Worm (Caenorhabditis elegans) whole organism, L4 larva: Measurements from ENCODE around the gene ufc-1.

Source experiments
- F10B5.3 ChIP-seq: sonication (generic microtip); optimal IDR thresholded peaks from 2 replicates; lab custom pipeline; 2016; ENCODE audit warnings: mild to moderate bottlenecking, missing genetic modification characterization, missing compliant biosample characterization
- F44E2.7 ChIP-seq: fragments of 200-800 bp; sonication (Bioruptor generic); IDR thresholded peaks from 2 replicates; pipeline ENCODE4 v2.1.2; 2022; ENCODE audit warnings: missing genetic modification characterization, missing compliant biosample characterization
- ces-1 ChIP-seq: fragments of 150-350 bp; sonication (generic microtip); optimal IDR thresholded peaks from 4 replicates; lab custom pipeline; 2014; ENCODE audit warnings: missing biosample characterization, missing genetic modification reagents, missing genetic modification characterization
- dve-1 ChIP-seq: sonication (generic microtip); optimal IDR thresholded peaks from 2 replicates; lab custom pipeline; 2017; ENCODE audit warnings: antibody characterized with exemption, mild to moderate bottlenecking, missing genetic modification characterization, missing compliant biosample characterization; ENCODE audit not compliant: insufficient read depth
- hlh-30 ChIP-seq: sonication (generic microtip); optimal IDR thresholded peaks from 2 replicates; lab custom pipeline; 2017; ENCODE audit warnings: antibody characterized with exemption, mild to moderate bottlenecking, missing genetic modification characterization, missing compliant biosample characterization; ENCODE audit not compliant: insufficient read depth
- lin-13 ChIP-seq: fragments of 150-350 bp; optimal IDR thresholded peaks from 2 replicates; lab custom pipeline; 2014; ENCODE audit warnings: missing biosample characterization, missing genetic modification reagents, missing genetic modification characterization
- lin-39 ChIP-seq: fragments of 150-350 bp; optimal IDR thresholded peaks from 2 replicates; lab custom pipeline; 2014; ENCODE audit warnings: missing biosample characterization, missing genetic modification reagents, missing genetic modification characterization
- nhr-6 ChIP-seq: fragments of 150-350 bp; optimal IDR thresholded peaks from 2 replicates; lab custom pipeline; 2014; ENCODE audit warnings: missing biosample characterization, missing genetic modification characterization
- pha-4 ChIP-seq, 2 experiments: fragments of 150-350 bp in 1 of 2; fragments of 200-800 bp in 1 of 2; sonication (Bioruptor generic) in 1 of 2; IDR thresholded peaks in 1 of 2; optimal IDR thresholded peaks in 1 of 2; 2 replicates each; pipeline versions ENCODE4 v1.3.6 to Lab custom; 2014 to 2022; ENCODE audit warnings: missing genetic modification characterization in 2 of 2, missing genetic modification reagents in 2 of 2, missing biosample characterization in 1 of 2, missing compliant biosample characterization in 1 of 2
- sdz-12 ChIP-seq: fragments of 200-800 bp; sonication (Bioruptor generic); optimal IDR thresholded peaks from 2 replicates; lab custom pipeline; 2018; ENCODE audit warnings: mild to moderate bottlenecking, missing genetic modification characterization, missing compliant biosample characterization
- ztf-11 ChIP-seq: fragments of 150-350 bp; optimal IDR thresholded peaks from 2 replicates; lab custom pipeline; 2014; ENCODE audit warnings: missing biosample characterization, missing genetic modification characterization

DNA sequence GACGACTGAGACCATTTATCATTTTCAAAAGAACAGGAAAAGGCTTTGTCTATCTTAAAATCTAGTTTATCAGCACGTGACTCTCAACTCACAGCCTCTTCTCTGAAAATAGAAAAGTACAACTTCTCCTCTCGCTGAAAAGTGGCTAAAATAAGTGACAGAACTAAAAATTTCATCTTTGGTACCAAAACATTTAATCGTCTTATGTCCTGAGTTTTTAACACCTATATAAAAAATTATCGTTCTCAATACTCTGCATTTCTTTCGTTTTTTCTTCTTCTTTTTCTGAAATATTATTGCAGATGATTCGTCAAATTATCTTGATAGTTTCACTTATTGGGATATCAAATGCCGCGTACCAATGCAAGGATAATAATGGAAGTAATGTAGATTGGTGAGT is 35.7 kb downstream of the ufc-1 start, which contains the start of gene crn-6:
- TF ChIP-seq ces-1, result no peak
- no peak for TF ChIP-seq F10B5.3 (tag; lab: Kevin White, UChicago)
- TF ChIP-seq dve-1 (tag; lab: Kevin White, UChicago), result no peak
- no peak for TF ChIP-seq pha-4 (GFP tag; IDR thresholded peaks at IDR 0.05; lab: Robert Waterston, UW)
- TF ChIP-seq pha-4 (tag; optimal IDR thresholded peaks at IDR 0.05; lab: Kevin White, UChicago), result no peak
- no peak for TF ChIP-seq hlh-30 (tag; lab: Kevin White, UChicago)
- no peak for TF ChIP-seq lin-13
- TF ChIP-seq ztf-11 (tag; lab: Kevin White, UChicago), result no peak
- TF ChIP-seq nhr-6 (tag; lab: Kevin White, UChicago), result no peak
- TF ChIP-seq lin-39 (tag; lab: Kevin White, UChicago), result no peak
- no peak for TF ChIP-seq sdz-12 (GFP tag; lab: Kevin White, UChicago)
- no peak for TF ChIP-seq F44E2.7 (GFP tag; lab: Robert Waterston, UW)
